Worm (Caenorhabditis elegans) whole organism, midembryonic: ENCODE data around the gene Y57G11C.20.

Experiments
- T22C8.4 ChIP-seq: fragments of 200-800 bp; sonication (Bioruptor generic); IDR thresholded peaks from 2 replicates; pipeline ENCODE4 v1.3.6; 2022; ENCODE audit warnings: missing genetic modification characterization, missing compliant biosample characterization
- cog-1 ChIP-seq: sonication (generic microtip); optimal IDR thresholded peaks from 2 replicates; lab custom pipeline; 2016; ENCODE audit warnings: missing genetic modification characterization, missing compliant biosample characterization
- flt-1 ChIP-seq: fragments of 200-800 bp; sonication (Bioruptor generic); IDR thresholded peaks from 2 replicates; pipeline ENCODE4 v1.3.6; 2022; ENCODE audit warnings: missing genetic modification characterization, missing compliant biosample characterization
- med-1 ChIP-seq: sonication (generic microtip); optimal IDR thresholded peaks from 2 replicates; lab custom pipeline; 2017; ENCODE audit warnings: missing genetic modification characterization, mild to moderate bottlenecking, missing compliant biosample characterization, antibody characterized with exemption, missing genetic modification reagents; ENCODE audit not compliant: insufficient read depth
- ref-1 ChIP-seq: fragments of 200-800 bp; sonication (Bioruptor generic); conservative IDR thresholded peaks from 2 replicates; pipeline ENCODE4 v1.3.6; 2022; ENCODE audit warnings: missing genetic modification reagents, missing genetic modification characterization, missing compliant biosample characterization
- ztf-29 ChIP-seq: fragments of 200-800 bp; sonication (Bioruptor generic); IDR thresholded peaks from 2 replicates; pipeline ENCODE4 v1.3.6; 2022; ENCODE audit warnings: missing genetic modification reagents, missing genetic modification characterization, missing compliant biosample characterization

DNA sequence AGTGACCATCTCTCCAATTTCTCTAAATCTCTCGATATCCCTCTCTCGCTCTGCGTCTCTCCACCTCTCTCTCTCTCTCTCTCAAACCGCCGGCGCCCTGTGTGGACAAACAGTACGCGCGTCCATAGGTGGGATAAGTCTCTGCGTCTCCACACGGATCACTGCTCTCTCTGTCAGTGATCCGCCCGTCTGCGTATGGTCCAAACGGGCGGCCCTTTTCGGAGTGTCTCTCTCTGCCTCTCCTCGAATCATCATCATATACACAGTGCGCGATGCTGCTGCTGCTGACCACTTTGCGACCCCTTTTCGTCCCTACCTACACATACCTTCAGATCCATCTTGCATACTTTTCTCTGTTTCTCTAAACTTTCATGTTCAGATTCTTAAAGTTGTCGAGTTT is 29.2 kb downstream of the Y57G11C.20 start:
- TF ChIP-seq ref-1 (GFP tag; lab: Robert Waterston, UW) (no peak), flt-1 (no peak), T22C8.4 (GFP tag; lab: Robert Waterston, UW) (no peak), cog-1 (tag; lab: Kevin White, UChicago) (peak; percentile 16), med-1 (GFP tag; lab: Kevin White, UChicago) (no peak), ztf-29 (GFP tag; lab: Robert Waterston, UW) (no peak)
